Fruit fly (Drosophila melanogaster): ENCODE data around the gene CG8578.

CG8578 gene

DNA sequence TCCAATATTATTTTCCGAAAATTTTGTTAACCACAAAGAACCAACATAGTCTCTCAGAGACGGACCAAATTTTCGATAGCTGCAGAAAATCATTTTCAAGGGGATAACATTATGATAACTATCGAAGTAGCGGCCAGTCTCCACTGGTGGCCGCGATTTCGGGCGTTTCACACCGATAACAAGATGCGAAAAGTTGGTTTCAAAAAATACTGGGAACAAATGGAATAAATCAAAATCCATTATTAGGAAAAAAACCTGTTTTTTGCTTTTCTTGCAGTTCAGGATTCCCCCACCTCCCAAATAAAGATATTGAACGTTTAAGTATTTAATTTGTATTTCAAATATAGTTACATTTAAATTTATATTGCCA, 43.0 kb downstream of the CG8578 start, which contains the start of gene tay (continued):
- no peak for TF ChIP-seq lola (GFP tag; optimal IDR thresholded peaks at IDR 0.05)
- no peak for TF ChIP-seq Atf-2 (GFP tag; optimal IDR thresholded peaks at IDR 0.05)
- TF ChIP-seq CG6654 (GFP tag; optimal IDR thresholded peaks at IDR 0.05), result no peak
- peak; percentile 91 for TF ChIP-seq Sry-δ (GFP tag; optimal IDR thresholded peaks at IDR 0.05)
- peak; percentile 20 for TF ChIP-seq CG11723 (GFP tag; optimal IDR thresholded peaks at IDR 0.05)
- TF ChIP-seq sug (tag; optimal IDR thresholded peaks at IDR 0.05), result peak; percentile 31
- no peak for TF ChIP-seq hth (optimal IDR thresholded peaks at IDR 0.05)
- peak; percentile 84 for TF ChIP-seq pzg (GFP tag; optimal IDR thresholded peaks at IDR 0.05)
- peak; percentile 63; the same call in 1 of the 2 replicates for TF ChIP-seq Rfx (GFP tag; IDR thresholded peaks at IDR 0.05)
- peak; percentile 49 for TF ChIP-seq unc-4 (GFP tag; IDR thresholded peaks at IDR 0.05; ENCODE audit: partially characterized antibody)
- TF ChIP-seq ind (GFP tag; optimal IDR thresholded peaks at IDR 0.05), result no peak
- peak; percentile 1 for TF ChIP-seq CG12299 (tag; optimal IDR thresholded peaks at IDR 0.05)
- 0 out of 2 replicates have a peak, but pooled peaks have one; percentile 17 for TF ChIP-seq CG31441 (GFP tag; IDR thresholded peaks at IDR 0.05)
- TF ChIP-seq hbn (GFP tag; IDR thresholded peaks at IDR 0.05; ENCODE audit: partially characterized antibody), result peak; percentile 46
- TF ChIP-seq CG1024 (GFP tag; IDR thresholded peaks at IDR 0.05), result peak; percentile 84

DNA sequence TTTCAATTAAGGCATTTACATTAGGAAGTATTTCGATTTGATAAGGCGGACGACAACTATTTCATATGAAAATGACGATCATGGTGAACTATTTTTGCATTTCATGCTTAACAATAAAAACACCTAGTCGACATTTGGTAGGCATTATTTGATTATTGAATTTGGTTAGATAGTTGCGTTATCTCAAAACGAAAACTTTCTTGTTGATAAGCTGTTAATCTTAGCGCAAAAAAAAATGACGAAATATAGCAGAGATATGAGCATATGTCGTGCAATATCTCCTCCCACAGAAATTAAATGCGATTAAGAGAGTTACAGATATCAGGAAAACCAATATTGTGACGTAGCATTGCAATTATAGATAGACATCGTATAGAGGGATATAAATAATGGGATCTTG, 44.5 kb downstream of the CG8578 start:
- TF ChIP-seq kay (GFP tag; optimal IDR thresholded peaks at IDR 0.05) (no peak), eve (GFP tag; optimal IDR thresholded peaks at IDR 0.05) (no peak), gcm (GFP tag; optimal IDR thresholded peaks at IDR 0.05) (no peak), pan (optimal IDR thresholded peaks at IDR 0.05) (no peak), pan (GFP tag; optimal IDR thresholded peaks at IDR 0.05 in 1 of 2, IDR thresholded peaks at IDR 0.05 in 1 of 2) (no peak), CG18011 (GFP tag; optimal IDR thresholded peaks at IDR 0.05) (no peak), mirr (GFP tag; optimal IDR thresholded peaks at IDR 0.05) (peak; percentile 60), exex (tag; optimal IDR thresholded peaks at IDR 0.05) (peak; percentile 89), MTF-1 (GFP tag; optimal IDR thresholded peaks at IDR 0.05; ENCODE audit: borderline replicate concordance) (no peak)

dm6 chrX:15889780-15890608, 45.7 kb downstream of the CG8578 start, which contains the start of the genes MSBP and CG15916:
MSBP (minus strand) TSS chrX:15890109.
CG15916 (plus strand) TSS chrX:15890589.
- TF ChIP-seq bbx (GFP tag; IDR thresholded peaks at IDR 0.05; ENCODE audit: partially characterized antibody) (no peak), lbe (GFP tag; optimal IDR thresholded peaks at IDR 0.05) (no peak), pita (GFP tag; optimal IDR thresholded peaks at IDR 0.05) (no peak), oc (tag; optimal IDR thresholded peaks at IDR 0.05) (no peak), CG13424 (tag; optimal IDR thresholded peaks at IDR 0.05) (peak; percentile 46), tgo (GFP tag; IDR thresholded peaks at IDR 0.05) (no peak), CG14014 (GFP tag; IDR thresholded peaks at IDR 0.05) (no peak), NC2α (GFP tag; optimal IDR thresholded peaks at IDR 0.05) (no peak), Sox102F (GFP tag; optimal IDR thresholded peaks at IDR 0.05) (no peak), gsb-n (tag; optimal IDR thresholded peaks at IDR 0.05) (no peak), CG13287 (GFP tag; IDR thresholded peaks at IDR 0.05; ENCODE audit: partially characterized antibody) (peak; percentile 13; the same call in 1 of the 2 replicates), CG7357 (GFP tag; IDR thresholded peaks at IDR 0.05) (peak; percentile 92), CG6791 (GFP tag; IDR thresholded peaks at IDR 0.05; ENCODE audit: partially characterized antibody) (no peak), CG2875 (GFP tag; optimal IDR thresholded peaks at IDR 0.05) (no peak), Drgx (GFP tag; IDR thresholded peaks at IDR 0.05) (no peak), Xrp1 (GFP tag; IDR thresholded peaks at IDR 0.05) (peak; percentile 32; the same call in 1 of the 2 replicates), Blimp-1 (GFP tag; optimal IDR thresholded peaks at IDR 0.05) (no peak), NK7.1 (GFP tag; optimal IDR thresholded peaks at IDR 0.05) (no peak), kah (GFP tag; optimal IDR thresholded peaks at IDR 0.05) (no peak), bab2 (GFP tag; optimal IDR thresholded peaks at IDR 0.05) (no peak), CG7928 (GFP tag; optimal IDR thresholded peaks at IDR 0.05) (no peak), CG31388 (GFP tag; optimal IDR thresholded peaks at IDR 0.05) (no peak), ro (GFP tag; IDR thresholded peaks at IDR 0.05) (no peak), CG8944 (GFP tag; optimal IDR thresholded peaks at IDR 0.05) (no peak)

Measured in whole organism, embryonic.